Worm (Caenorhabditis elegans) whole organism, midembryonic: Measurements from ENCODE around the gene F38A1.6.

Source experiments
- cog-1 ChIP-seq: sonication (generic microtip); optimal IDR thresholded peaks from 2 replicates; lab custom pipeline; 2016; ENCODE audit warnings: missing genetic modification characterization, missing compliant biosample characterization
- ztf-29 ChIP-seq: fragments of 200-800 bp; sonication (Bioruptor generic); IDR thresholded peaks from 2 replicates; pipeline ENCODE4 v1.3.6; 2022; ENCODE audit warnings: missing genetic modification reagents, missing genetic modification characterization, missing compliant biosample characterization

ce11 chrIV:1224781-1225180 lies 26.9 kb upstream of the F38A1.6 start:
- TF ChIP-seq ztf-29 (GFP tag; lab: Robert Waterston, UW) (no peak), cog-1 (tag; lab: Kevin White, UChicago) (no peak)
